Worm (Caenorhabditis elegans) whole organism, L3 larva: Measurements from ENCODE around the gene F20C5.11.

Experiments used
- egl-27 ChIP-seq: sonication (generic microtip); optimal IDR thresholded peaks from 4 replicates; lab custom pipeline; 2017; ENCODE audit warnings: missing biosample characterization, missing genetic modification reagents, missing genetic modification characterization
- elt-2 ChIP-seq: sonication (generic microtip); optimal IDR thresholded peaks from 2 replicates; lab custom pipeline; 2016; ENCODE audit warnings: missing genetic modification reagents, mild to moderate bottlenecking, missing genetic modification characterization, missing compliant biosample characterization
- mml-1 ChIP-seq: fragments of 150-350 bp; sonication (generic microtip); optimal IDR thresholded peaks from 3 replicates; lab custom pipeline; 2014; ENCODE audit warnings: missing biosample characterization, missing genetic modification characterization

- TF ChIP-seq elt-2 (tag; lab: Kevin White, UChicago) (peak; percentile 44), egl-27 (tag; lab: Kevin White, UChicago) (peak; percentile 47), mml-1 (no peak)
These were observed 20.4 kb upstream of the F20C5.11 start for ce11 chrIV:8782172-8782571.
